ENCODE assay signal across 5 worm cellular contexts in genomic region chrIV:275146-275545, ce11.
TF ChIP-seq lines count a peak whose summit lies in the region.

No protein-coding gene starts in this region.

TF ChIP-seq in whole organism, L1 larva, 84 proteins besides CTCF, POLR2A, EP300 and RAD21:
- peak; percentile 65 for TF ChIP-seq elt-2 (tag; optimal IDR thresholded peaks at IDR 0.05; lab: Kevin White, UChicago)
- TF ChIP-seq nhr-19 (GFP tag; conservative IDR thresholded peaks at IDR 0.05; lab: Robert Waterston, UW), result no peak
- TF ChIP-seq lsy-2 (tag; optimal IDR thresholded peaks at IDR 0.05; lab: Kevin White, UChicago), result peak in 1 of 2 experiments; percentile 3

TF ChIP-seq in whole organism, L2 larva, 48 proteins besides CTCF, POLR2A, EP300 and RAD21:
- TF ChIP-seq lsy-2 (tag; optimal IDR thresholded peaks at IDR 0.05; lab: Kevin White, UChicago) (peak in 1 of 2 experiments; percentile 11), nhr-10 (tag; optimal IDR thresholded peaks at IDR 0.05; lab: Kevin White, UChicago) (no peak), ceh-16 (tag; optimal IDR thresholded peaks at IDR 0.05; lab: Kevin White, UChicago) (no peak), nhr-21 (tag; optimal IDR thresholded peaks at IDR 0.05; lab: Kevin White, UChicago) (no peak), unc-62 (GFP tag; optimal IDR thresholded peaks at IDR 0.05; lab: Kevin White, UChicago) (no peak), snpc-4 (tag; optimal IDR thresholded peaks at IDR 0.05; lab: Kevin White, UChicago) (no peak), gmeb-1 (tag; optimal IDR thresholded peaks at IDR 0.05; lab: Kevin White, UChicago) (peak; percentile 46), sma-9 (GFP tag; optimal IDR thresholded peaks at IDR 0.05; lab: Kevin White, UChicago) (peak; percentile 17), sma-9 (tag; optimal IDR thresholded peaks at IDR 0.05; lab: Kevin White, UChicago) (no peak)

TF ChIP-seq in whole organism, L3 larva, 47 proteins besides CTCF, POLR2A, EP300 and RAD21:
- TF ChIP-seq ceh-28 (tag; optimal IDR thresholded peaks at IDR 0.05; lab: Kevin White, UChicago) (no peak), fos-1 (tag; optimal IDR thresholded peaks at IDR 0.05; lab: Kevin White, UChicago) (no peak), egl-27 (tag; optimal IDR thresholded peaks at IDR 0.05; lab: Kevin White, UChicago) (no peak), zag-1 (tag; optimal IDR thresholded peaks at IDR 0.05; lab: Kevin White, UChicago) (no peak), ztf-4 (tag; optimal IDR thresholded peaks at IDR 0.05; lab: Kevin White, UChicago) (no peak), nhr-11 (tag; optimal IDR thresholded peaks at IDR 0.05; lab: Kevin White, UChicago) (no peak), pha-4 (tag; optimal IDR thresholded peaks at IDR 0.05; lab: Kevin White, UChicago) (peak; percentile 30), jun-1 (tag; optimal IDR thresholded peaks at IDR 0.05; lab: Kevin White, UChicago) (no peak), elt-2 (tag; optimal IDR thresholded peaks at IDR 0.05; lab: Kevin White, UChicago) (peak; percentile 62), unc-39 (tag; optimal IDR thresholded peaks at IDR 0.05; lab: Kevin White, UChicago) (no peak), ceh-16 (tag; optimal IDR thresholded peaks at IDR 0.05; lab: Kevin White, UChicago) (no peak), nhr-12 (tag; optimal IDR thresholded peaks at IDR 0.05; lab: Kevin White, UChicago) (no peak), pqm-1 (tag; optimal IDR thresholded peaks at IDR 0.05; lab: Kevin White, UChicago) (peak; percentile 68), lsy-12 (tag; optimal IDR thresholded peaks at IDR 0.05; lab: Kevin White, UChicago) (no peak), nhr-77 (tag; optimal IDR thresholded peaks at IDR 0.05; lab: Kevin White, UChicago) (no peak), nhr-67 (tag; optimal IDR thresholded peaks at IDR 0.05; lab: Kevin White, UChicago) (no peak), lin-15B (tag; optimal IDR thresholded peaks at IDR 0.05; lab: Kevin White, UChicago) (no peak), nhr-28 (tag; optimal IDR thresholded peaks at IDR 0.05; lab: Kevin White, UChicago) (no peak)

TF ChIP-seq in whole organism, L4 larva, 104 proteins besides CTCF, POLR2A, EP300 and RAD21 (continues in another document):
- TF ChIP-seq snpc-4 (tag; optimal IDR thresholded peaks at IDR 0.05; lab: Kevin White, UChicago) (no peak), ama-1 (optimal IDR thresholded peaks at IDR 0.05; lab: Kevin White, UChicago) (no peak), F49E8.2 (tag; optimal IDR thresholded peaks at IDR 0.05; lab: Kevin White, UChicago; ENCODE audit: borderline replicate concordance) (no peak), Y48G9A.11 (GFP tag; IDR thresholded peaks at IDR 0.05; lab: Robert Waterston, UW) (no peak), sdz-12 (GFP tag; optimal IDR thresholded peaks at IDR 0.05; lab: Kevin White, UChicago) (no peak), pqm-1 (tag; optimal IDR thresholded peaks at IDR 0.05; lab: Kevin White, UChicago) (peak; percentile 54), ceh-82 (tag; optimal IDR thresholded peaks at IDR 0.05; lab: Kevin White, UChicago) (no peak), F37D6.2 (tag; optimal IDR thresholded peaks at IDR 0.05; lab: Kevin White, UChicago) (no peak), duxl-1 (tag; optimal IDR thresholded peaks at IDR 0.05; lab: Kevin White, UChicago; ENCODE audit: poor library complexity) (no peak), saeg-2 (GFP tag; IDR thresholded peaks at IDR 0.05; lab: Robert Waterston, UW) (no peak), ceh-28 (tag; optimal IDR thresholded peaks at IDR 0.05; lab: Kevin White, UChicago) (no peak), nhr-102 (tag; optimal IDR thresholded peaks at IDR 0.05; lab: Kevin White, UChicago) (no peak), fos-1 (tag; optimal IDR thresholded peaks at IDR 0.05; lab: Kevin White, UChicago) (no peak), mep-1 (tag; optimal IDR thresholded peaks at IDR 0.05; lab: Kevin White, UChicago) (no peak), daf-12 (tag; optimal IDR thresholded peaks at IDR 0.05; lab: Kevin White, UChicago) (no peak), lin-38 (GFP tag; IDR thresholded peaks at IDR 0.05; lab: Robert Waterston, UW) (no peak), lsy-2 (tag; optimal IDR thresholded peaks at IDR 0.05; lab: Kevin White, UChicago) (no peak), ZK337.2 (GFP tag; IDR thresholded peaks at IDR 0.05; lab: Robert Waterston, UW) (no peak), vab-7 (GFP tag; IDR thresholded peaks at IDR 0.05; lab: Robert Waterston, UW) (no peak), nhr-28 (tag; optimal IDR thresholded peaks at IDR 0.05; lab: Kevin White, UChicago) (peak; percentile 64), zip-2 (tag; optimal IDR thresholded peaks at IDR 0.05; lab: Kevin White, UChicago) (no peak), F44E2.7 (GFP tag; IDR thresholded peaks at IDR 0.05; lab: Robert Waterston, UW) (no peak), nhr-77 (tag; optimal IDR thresholded peaks at IDR 0.05; lab: Kevin White, UChicago) (peak; percentile 57), daf-8 (GFP tag; IDR thresholded peaks at IDR 0.05; lab: Robert Waterston, UW) (no peak), attf-4 (tag; optimal IDR thresholded peaks at IDR 0.05; lab: Kevin White, UChicago) (no peak), php-3 (GFP tag; IDR thresholded peaks at IDR 0.05; lab: Robert Waterston, UW) (no peak), dve-1 (tag; optimal IDR thresholded peaks at IDR 0.05; lab: Kevin White, UChicago; ENCODE audit: insufficient read depth) (peak; percentile 48), egl-27 (tag; optimal IDR thresholded peaks at IDR 0.05; lab: Kevin White, UChicago) (no peak), dmd-9 (GFP tag; IDR thresholded peaks at IDR 0.05; lab: Robert Waterston, UW) (no peak), hlh-11 (tag; optimal IDR thresholded peaks at IDR 0.05; lab: Kevin White, UChicago) (peak; percentile 28), T20F7.1 (GFP tag; optimal IDR thresholded peaks at IDR 0.05; lab: Kevin White, UChicago) (no peak), nhr-111 (GFP tag; optimal IDR thresholded peaks at IDR 0.05; lab: Kevin White, UChicago) (no peak), tra-1 (GFP tag; IDR thresholded peaks at IDR 0.05; lab: Robert Waterston, UW) (no peak), ZK546.5 (tag; optimal IDR thresholded peaks at IDR 0.05; lab: Kevin White, UChicago) (no peak), nhr-10 (tag; optimal IDR thresholded peaks at IDR 0.05; lab: Kevin White, UChicago) (no peak)

TF ChIP-seq in whole organism, young adult, 124 proteins besides CTCF, POLR2A, EP300 and RAD21:
- TF ChIP-seq nhr-80 (tag; optimal IDR thresholded peaks at IDR 0.05; lab: Kevin White, UChicago) (peak; percentile 15), gei-17 (GFP tag; optimal IDR thresholded peaks at IDR 0.05; lab: Kevin White, UChicago) (no peak)
